Worm (Caenorhabditis elegans) whole organism, midembryonic: Measurements from ENCODE around the gene srr-1.

ENCODE experiments used
- cog-1 ChIP-seq: sonication (generic microtip); optimal IDR thresholded peaks from 2 replicates; lab custom pipeline; 2016; ENCODE audit warnings: missing genetic modification characterization, missing compliant biosample characterization
- flt-1 ChIP-seq: fragments of 200-800 bp; sonication (Bioruptor generic); IDR thresholded peaks from 2 replicates; pipeline ENCODE4 v1.3.6; 2022; ENCODE audit warnings: missing genetic modification characterization, missing compliant biosample characterization
- med-1 ChIP-seq: sonication (generic microtip); optimal IDR thresholded peaks from 2 replicates; lab custom pipeline; 2017; ENCODE audit warnings: missing genetic modification characterization, mild to moderate bottlenecking, missing compliant biosample characterization, antibody characterized with exemption, missing genetic modification reagents; ENCODE audit not compliant: insufficient read depth
- ref-1 ChIP-seq: fragments of 200-800 bp; sonication (Bioruptor generic); conservative IDR thresholded peaks from 2 replicates; pipeline ENCODE4 v1.3.6; 2022; ENCODE audit warnings: missing genetic modification reagents, missing genetic modification characterization, missing compliant biosample characterization
- ztf-23 ChIP-seq: fragments of 200-800 bp; sonication (Bioruptor generic); IDR thresholded peaks from 2 replicates; pipeline ENCODE4 v1.3.6; 2022; ENCODE audit warnings: missing genetic modification reagents, missing genetic modification characterization, missing compliant biosample characterization

DNA sequence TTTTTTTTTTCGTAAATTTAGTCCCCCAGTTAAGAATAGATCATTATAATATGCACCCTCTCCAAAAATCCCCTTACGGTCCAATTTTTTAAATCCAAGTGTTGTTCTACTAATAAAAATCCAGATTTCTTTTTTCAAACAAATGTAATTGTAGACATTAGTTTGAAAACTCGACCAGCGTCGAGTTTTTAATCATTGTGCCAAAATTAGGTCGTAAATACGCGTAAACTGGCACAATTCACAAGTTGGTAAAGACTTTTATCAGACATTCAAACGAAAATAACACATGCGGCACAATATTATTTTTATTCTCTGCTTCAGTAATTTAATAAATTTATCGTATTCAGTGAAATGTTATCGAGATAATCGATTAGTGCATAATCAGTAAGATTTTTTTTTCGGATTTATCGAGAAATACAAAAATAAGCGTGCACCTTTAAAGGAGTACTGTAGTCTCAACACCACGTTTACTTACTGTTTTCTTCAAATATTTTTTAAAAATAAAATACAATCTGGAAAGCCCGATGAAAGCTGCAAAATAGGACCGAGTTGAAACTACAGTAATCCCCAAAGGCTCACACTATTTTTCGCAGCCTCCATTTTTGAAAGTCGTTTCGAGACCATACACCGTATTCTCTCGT is 36.7 kb upstream of the srr-1 start, which contains the start of gene C34B4.4:
- TF ChIP-seq med-1 (GFP tag; lab: Kevin White, UChicago) (no peak), ref-1 (GFP tag; lab: Robert Waterston, UW) (no peak), flt-1 (GFP tag; lab: Robert Waterston, UW) (no peak), cog-1 (tag; lab: Kevin White, UChicago) (no peak), ztf-23 (GFP tag; lab: Robert Waterston, UW) (no peak)
